Fruit fly (Drosophila melanogaster): ENCODE data around the gene CG33127.

CG33127 gene

DNA sequence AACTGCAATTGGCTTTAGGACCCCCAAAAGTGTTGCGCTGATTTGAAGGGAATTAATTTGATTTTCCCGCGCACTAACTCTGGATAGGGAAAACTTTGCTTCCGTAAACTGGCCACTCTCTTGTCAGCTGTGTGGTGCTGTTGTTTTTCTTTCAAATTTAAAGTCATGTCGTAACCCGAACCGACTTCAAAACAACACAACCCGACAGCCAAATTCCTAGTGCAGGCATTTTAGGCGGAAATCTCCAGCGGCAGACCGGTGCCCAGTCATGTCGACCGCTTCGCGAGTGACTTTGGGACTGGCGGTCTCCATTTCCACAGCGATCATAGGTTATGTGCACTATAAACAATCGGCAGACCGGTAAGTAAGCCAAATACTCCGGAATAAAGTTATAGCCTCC is 29.6 kb upstream of the CG33127 start, which contains the start of gene CG11562:
CG11562 (plus strand) TSS at position 119 of the 400 bp plus-strand sequence.
- TF ChIP-seq pdm3 (GFP tag; optimal IDR thresholded peaks at IDR 0.05), result no peak
- TF ChIP-seq fd59A (GFP tag; optimal IDR thresholded peaks at IDR 0.05), result no peak
- peak; percentile 18 for TF ChIP-seq Eip78C (GFP tag)

DNA sequence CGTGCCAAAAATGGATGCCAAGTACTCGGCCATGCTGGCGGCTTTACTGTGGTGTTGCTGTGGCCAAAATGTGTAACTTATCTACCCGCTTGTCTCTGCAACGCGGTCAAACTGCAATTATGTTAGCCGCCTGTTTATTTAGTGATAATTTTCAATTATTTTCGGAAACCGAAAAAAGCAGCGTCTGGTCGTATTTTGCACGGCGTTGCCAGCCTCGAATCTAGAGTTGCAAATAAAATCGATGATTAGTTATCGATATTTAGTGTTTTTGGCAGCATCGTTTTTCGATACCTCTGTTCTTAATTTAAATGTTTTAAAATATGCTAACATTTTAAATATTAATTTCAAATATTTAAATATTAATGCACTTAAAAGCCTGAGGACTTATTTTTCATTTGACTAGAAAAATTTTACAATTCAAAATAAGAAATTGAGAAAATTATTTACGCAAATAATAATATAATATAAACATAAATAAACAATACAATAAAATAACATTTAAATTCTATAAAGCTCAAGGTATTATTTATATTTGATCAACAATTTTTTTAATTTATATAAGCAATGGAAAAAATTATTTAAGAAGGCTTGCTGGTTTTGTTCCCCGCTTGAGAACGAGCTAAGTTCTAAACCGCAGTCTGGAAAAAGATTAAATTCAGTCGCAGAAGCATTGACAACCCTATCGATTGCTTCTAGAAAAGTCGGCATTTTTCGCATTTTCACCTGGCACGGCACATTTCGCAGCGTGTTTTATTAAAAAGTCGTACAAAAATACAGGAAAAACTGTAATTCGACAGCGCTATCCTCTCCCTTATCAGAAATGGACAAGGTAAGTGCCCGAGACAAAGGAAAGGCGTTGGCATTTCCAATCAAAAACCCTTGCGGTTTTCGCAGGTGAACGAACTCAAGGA is 27.2 kb upstream of the CG33127 start, which contains the start of the genes U2af38 and Stip1:
U2af38 (minus strand) TSS at position 230 of the 911 bp plus-strand sequence.
Stip1 (plus strand) TSS at position 671 of the 911 bp plus-strand sequence.
- TF ChIP-seq lz (GFP tag; optimal IDR thresholded peaks at IDR 0.05) (no peak), Sox14 (GFP tag; optimal IDR thresholded peaks at IDR 0.05) (peak; percentile 20), CG6163 (GFP tag; IDR thresholded peaks at IDR 0.05) (no peak), CG10669 (GFP tag; optimal IDR thresholded peaks at IDR 0.05) (no peak), Smox (GFP tag; optimal IDR thresholded peaks at IDR 0.05) (no peak), spab (GFP tag; optimal IDR thresholded peaks at IDR 0.05) (no peak), CG31627 (GFP tag; optimal IDR thresholded peaks at IDR 0.05) (peak; percentile 3), CG3032 (tag; optimal IDR thresholded peaks at IDR 0.05) (no peak), acj6 (GFP tag; optimal IDR thresholded peaks at IDR 0.05) (peak; percentile 9), ss (GFP tag; optimal IDR thresholded peaks at IDR 0.05) (peak in 1 of 2 experiments; percentile 12), Eip78C (GFP tag) (peak; percentile 64), OdsH (GFP tag; optimal IDR thresholded peaks at IDR 0.05) (no peak)

DNA sequence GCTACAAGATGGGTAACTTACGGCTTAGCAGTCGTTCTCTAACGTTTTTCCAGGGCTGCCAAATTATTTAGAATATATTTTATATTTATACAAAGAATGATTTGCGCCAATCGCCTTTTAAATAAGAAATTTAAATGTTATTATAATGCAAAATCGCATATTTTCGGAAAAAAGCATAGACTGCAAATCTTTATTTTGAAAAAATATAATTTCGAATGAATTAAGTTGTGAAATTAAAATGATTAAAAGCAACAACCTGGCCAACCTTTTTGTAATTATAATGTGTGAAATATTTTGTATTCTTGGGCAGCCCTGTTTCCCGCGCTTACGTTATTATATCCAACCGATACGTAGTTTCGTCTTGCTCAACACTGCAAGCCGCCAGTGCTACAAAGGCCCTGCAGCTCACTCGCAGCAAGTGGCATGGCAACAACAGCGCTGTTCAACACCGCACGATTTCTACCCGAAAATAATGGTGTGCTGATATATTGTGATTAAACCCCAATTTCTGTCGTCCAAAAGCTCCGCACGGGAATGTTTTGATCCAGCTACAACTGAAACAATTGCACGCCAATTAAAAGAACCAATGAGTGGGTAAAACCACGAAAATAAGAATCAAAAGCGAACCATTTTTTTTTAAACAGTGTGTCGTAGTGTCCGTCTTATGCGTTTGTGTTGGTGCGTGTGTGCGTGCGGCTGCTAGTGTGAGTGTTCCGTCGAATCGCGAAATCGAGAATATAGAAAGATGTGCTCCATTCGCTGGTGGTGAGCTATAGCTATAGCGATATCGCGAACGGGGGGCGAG is 24.2 kb upstream of the CG33127 start, which contains the start of gene Pi3K21B:
Pi3K21B (plus strand) TSS at position 401 of the 805 bp plus-strand sequence.
- TF ChIP-seq fkh (GFP tag; optimal IDR thresholded peaks at IDR 0.05) (peak; percentile 51), CG6163 (GFP tag; IDR thresholded peaks at IDR 0.05) (peak; percentile 88; the same call in 2 of the 3 replicates), CG9139 (GFP tag; optimal IDR thresholded peaks at IDR 0.05) (peak; percentile 61), fd85E (GFP tag; optimal IDR thresholded peaks at IDR 0.05) (peak; percentile 76), Met (GFP tag; optimal IDR thresholded peaks at IDR 0.05) (peak; percentile 87), ss (GFP tag; optimal IDR thresholded peaks at IDR 0.05) (peak; percentile 47 to 80), Eip78C (GFP tag) (peak; percentile 95), eg (GFP tag; IDR thresholded peaks at IDR 0.05) (peak; percentile 81), Lpt (GFP tag; optimal IDR thresholded peaks at IDR 0.05) (peak; percentile 83), CG11902 (GFP tag; optimal IDR thresholded peaks at IDR 0.05) (peak; percentile 87), svp (GFP tag) (peak; percentile 94), CG11762 (GFP tag; optimal IDR thresholded peaks at IDR 0.05; ENCODE audit: insufficient read depth) (peak; percentile 75), CG16779 (tag; optimal IDR thresholded peaks at IDR 0.05) (peak; percentile 38), CG3919 (GFP tag; optimal IDR thresholded peaks at IDR 0.05) (peak; percentile 93), achi (GFP tag; optimal IDR thresholded peaks at IDR 0.05) (peak; percentile 89), CG6276 (GFP tag; optimal IDR thresholded peaks at IDR 0.05) (no peak), CG6792 (GFP tag; optimal IDR thresholded peaks at IDR 0.05) (peak; percentile 90), OdsH (GFP tag; optimal IDR thresholded peaks at IDR 0.05) (peak; percentile 94), net (GFP tag; optimal IDR thresholded peaks at IDR 0.05) (peak; percentile 85), CG10631 (GFP tag; optimal IDR thresholded peaks at IDR 0.05) (peak; percentile 93), fd59A (GFP tag; optimal IDR thresholded peaks at IDR 0.05) (peak; percentile 85), CG1621 (tag; optimal IDR thresholded peaks at IDR 0.05) (peak; percentile 67), Gug (GFP tag; IDR thresholded peaks at IDR 0.05) (peak; percentile 52), Ets21C (GFP tag; optimal IDR thresholded peaks at IDR 0.05) (peak; percentile 84), CG8119 (GFP tag; IDR thresholded peaks at IDR 0.05) (peak; percentile 92), esn (GFP tag; optimal IDR thresholded peaks at IDR 0.05) (peak; percentile 91), Sox14 (GFP tag; optimal IDR thresholded peaks at IDR 0.05) (peak; percentile 88), acj6 (GFP tag; optimal IDR thresholded peaks at IDR 0.05) (peak; percentile 92), lz (GFP tag; optimal IDR thresholded peaks at IDR 0.05) (peak; percentile 90), topi (GFP tag; optimal IDR thresholded peaks at IDR 0.05) (peak; percentile 86), Sox15 (GFP tag; optimal IDR thresholded peaks at IDR 0.05) (peak; percentile 90), Eip93F (GFP tag; optimal IDR thresholded peaks at IDR 0.05) (peak; percentile 75), Blimp-1 (GFP tag; optimal IDR thresholded peaks at IDR 0.05) (peak; percentile 57), cyc (GFP tag; optimal IDR thresholded peaks at IDR 0.05) (peak; percentile 93), Hr4 (GFP tag; optimal IDR thresholded peaks at IDR 0.05) (peak; percentile 83), CG8319 (GFP tag; optimal IDR thresholded peaks at IDR 0.05) (peak; percentile 83), spab (GFP tag; optimal IDR thresholded peaks at IDR 0.05) (peak; percentile 60)

All from whole organism, prepupa.